Worm (Caenorhabditis elegans): ENCODE results near the gene T28C12.15.

T28C12.15 gene

DNA sequence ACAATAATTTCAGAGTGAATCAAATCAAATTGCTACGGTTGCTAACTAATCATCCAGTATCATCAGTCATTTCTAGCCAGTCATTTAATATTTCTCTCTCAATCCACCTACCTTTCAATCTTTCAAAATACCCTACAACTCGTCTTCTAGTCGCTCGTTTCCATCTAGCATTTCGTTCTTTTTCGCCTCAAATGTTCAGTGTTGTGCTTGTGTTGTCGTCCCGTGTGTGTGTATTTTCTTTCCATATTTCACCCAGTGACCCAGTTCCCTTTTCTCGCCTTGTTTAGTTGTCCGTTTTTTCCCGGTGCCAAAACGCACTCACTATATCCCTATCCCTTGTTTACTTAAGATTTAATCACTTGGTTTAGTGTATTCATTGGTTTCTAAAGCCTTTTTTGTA lies 40.1 kb upstream of the T28C12.15 start:
- no peak for TF ChIP-seq nhr-47 (tag; optimal IDR thresholded peaks at IDR 0.05)
- TF ChIP-seq nhr-11 (tag; optimal IDR thresholded peaks at IDR 0.05): no peak
- no peak for TF ChIP-seq ceh-90 (tag; optimal IDR thresholded peaks at IDR 0.05)
- no peak for TF ChIP-seq rnt-1 (tag; optimal IDR thresholded peaks at IDR 0.05)
- no peak for TF ChIP-seq nhr-90 (tag; optimal IDR thresholded peaks at IDR 0.05; ENCODE audit: poor library complexity)
- TF ChIP-seq hlh-4 (tag; optimal IDR thresholded peaks at IDR 0.05): no peak
- TF ChIP-seq C04F5.9 (tag; optimal IDR thresholded peaks at IDR 0.05): no peak
- no peak for TF ChIP-seq grh-1 (GFP tag; IDR thresholded peaks at IDR 0.05)
- no peak for TF ChIP-seq mep-1 (tag; optimal IDR thresholded peaks at IDR 0.05)
- no peak for TF ChIP-seq lir-3 (tag; optimal IDR thresholded peaks at IDR 0.05; ENCODE audit: poor library complexity)
- no peak for TF ChIP-seq alr-1 (tag; optimal IDR thresholded peaks at IDR 0.05; ENCODE audit: borderline replicate concordance)
- TF ChIP-seq vab-15 (tag; optimal IDR thresholded peaks at IDR 0.05): no peak

DNA sequence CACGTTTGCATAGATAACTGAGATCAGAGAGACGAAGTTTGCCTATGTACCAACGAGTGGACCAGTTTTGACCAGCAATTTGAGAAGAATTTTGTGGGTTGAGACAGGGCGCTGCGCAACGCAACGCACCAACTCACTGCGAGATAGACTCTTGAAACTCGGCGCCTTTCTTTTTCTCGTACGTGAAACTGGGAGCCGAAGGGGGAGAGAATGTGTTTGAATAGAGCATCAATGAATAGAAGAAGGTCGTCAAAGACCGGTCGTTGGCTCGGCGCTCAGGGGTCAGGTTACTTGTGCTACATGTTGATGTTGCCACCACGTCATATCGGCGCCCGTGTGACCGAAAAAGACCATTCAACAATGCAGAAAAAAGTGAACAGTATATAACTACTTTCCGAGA lies 37.9 kb upstream of the T28C12.15 start:
- TF ChIP-seq ces-1 (GFP tag; optimal IDR thresholded peaks at IDR 0.05): no peak
- no peak for TF ChIP-seq pax-3 (tag; optimal IDR thresholded peaks at IDR 0.05)
- no peak for TF ChIP-seq blmp-1 (tag; optimal IDR thresholded peaks at IDR 0.05)
- TF ChIP-seq ceh-82 (tag; optimal IDR thresholded peaks at IDR 0.05): no peak
- TF ChIP-seq swsn-7 (tag; optimal IDR thresholded peaks at IDR 0.05): no peak
- TF ChIP-seq ztf-4 (tag; optimal IDR thresholded peaks at IDR 0.05): no peak
- TF ChIP-seq mab-9 (GFP tag; IDR thresholded peaks at IDR 0.05): no peak
- TF ChIP-seq nhr-76 (tag; optimal IDR thresholded peaks at IDR 0.05): no peak
- TF ChIP-seq ztf-11 (tag; optimal IDR thresholded peaks at IDR 0.05): no peak
- TF ChIP-seq irx-1 (tag; optimal IDR thresholded peaks at IDR 0.05): no peak
- no peak for TF ChIP-seq aha-1 (tag; optimal IDR thresholded peaks at IDR 0.05)
- no peak for TF ChIP-seq efl-1 (optimal IDR thresholded peaks at IDR 0.05)
- no peak for TF ChIP-seq efl-1 (GFP tag; optimal IDR thresholded peaks at IDR 0.05 in 1 of 2)
- TF ChIP-seq nhr-71 (tag; optimal IDR thresholded peaks at IDR 0.05): peak; percentile 2
- no peak for TF ChIP-seq fos-1 (tag; optimal IDR thresholded peaks at IDR 0.05)
- TF ChIP-seq F16B12.6 (tag; optimal IDR thresholded peaks at IDR 0.05): no peak
- TF ChIP-seq unc-62 (GFP tag; optimal IDR thresholded peaks at IDR 0.05): no peak
- TF ChIP-seq nhr-28 (tag; optimal IDR thresholded peaks at IDR 0.05): no peak
- no peak for TF ChIP-seq lin-35 (GFP tag; optimal IDR thresholded peaks at IDR 0.05)
- peak; percentile 3 for TF ChIP-seq nhr-20 (tag; optimal IDR thresholded peaks at IDR 0.05)
- no peak for TF ChIP-seq fkh-10 (GFP tag; optimal IDR thresholded peaks at IDR 0.05)
- TF ChIP-seq tbx-2 (tag; optimal IDR thresholded peaks at IDR 0.05): no peak
- no peak for TF ChIP-seq Y116A8C.19 (tag; optimal IDR thresholded peaks at IDR 0.05; ENCODE audit: borderline replicate concordance)
- TF ChIP-seq nhr-90 (tag; optimal IDR thresholded peaks at IDR 0.05; ENCODE audit: poor library complexity): no peak
- TF ChIP-seq nhr-84 (tag; optimal IDR thresholded peaks at IDR 0.05): no peak
- TF ChIP-seq nhr-237 (tag; optimal IDR thresholded peaks at IDR 0.05): no peak
- no peak for TF ChIP-seq C04F5.9 (tag; optimal IDR thresholded peaks at IDR 0.05)
- TF ChIP-seq mdl-1 (tag; optimal IDR thresholded peaks at IDR 0.05): no peak
- peak; percentile 45 for TF ChIP-seq lin-14 (GFP tag; optimal IDR thresholded peaks at IDR 0.05)
- no peak for TF ChIP-seq vab-15 (tag; optimal IDR thresholded peaks at IDR 0.05)
- TF ChIP-seq zip-4 (GFP tag; optimal IDR thresholded peaks at IDR 0.05): no peak
- no peak for TF ChIP-seq hlh-4 (tag; optimal IDR thresholded peaks at IDR 0.05)
- peak; percentile 55; the same call in 1 of the 2 replicates for TF ChIP-seq grh-1 (GFP tag; IDR thresholded peaks at IDR 0.05)

DNA sequence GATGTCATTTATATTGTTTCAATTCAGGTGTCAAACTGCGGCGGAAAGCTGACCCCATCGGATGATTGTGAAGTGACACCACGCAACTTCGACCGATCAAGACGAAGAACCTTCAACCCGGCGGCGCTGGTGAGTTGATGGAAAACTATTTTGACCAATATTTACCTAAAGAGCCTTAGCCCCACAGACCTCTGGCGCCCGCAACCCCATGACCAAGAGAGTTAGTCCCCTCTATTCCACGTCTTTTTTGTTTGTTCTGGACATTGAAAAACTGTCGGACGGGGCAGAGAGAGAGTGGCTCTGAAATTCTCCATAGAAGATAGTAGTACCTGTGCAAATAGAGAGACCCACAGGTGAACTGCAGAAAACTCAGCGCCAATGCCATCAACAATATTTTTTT lies 37.1 kb upstream of the T28C12.15 start:
- TF ChIP-seq nhr-19 (GFP tag; conservative IDR thresholded peaks at IDR 0.05): 0 out of 2 replicates have a peak, but pooled peaks have one; percentile 3
- no peak for TF ChIP-seq lir-3 (tag; optimal IDR thresholded peaks at IDR 0.05; ENCODE audit: poor library complexity)
- TF ChIP-seq mab-9 (GFP tag; IDR thresholded peaks at IDR 0.05): no peak
- no peak for TF ChIP-seq sox-4 (tag; optimal IDR thresholded peaks at IDR 0.05)
- TF ChIP-seq unc-86 (tag; optimal IDR thresholded peaks at IDR 0.05): no peak
- no peak for TF ChIP-seq sup-37 (GFP tag; optimal IDR thresholded peaks at IDR 0.05)
- peak; percentile 23 for TF ChIP-seq lin-14 (GFP tag; optimal IDR thresholded peaks at IDR 0.05)
- TF ChIP-seq tbx-2 (tag; optimal IDR thresholded peaks at IDR 0.05): peak; percentile 9
- TF ChIP-seq rnt-1 (tag; optimal IDR thresholded peaks at IDR 0.05): no peak
